Fruit fly (Drosophila melanogaster) whole organism: Measurements from ENCODE around the gene CG4281.

Experiments
- pan ChIP-seq: fragments of >200 bp; optimal IDR thresholded peaks from 2 replicates; lab custom pipeline; 2017
- psq ChIP-seq: fragments of >200 bp; optimal IDR thresholded peaks from 2 replicates; lab custom pipeline; 2017
- usp ChIP-seq: fragments of >200 bp; optimal IDR thresholded peaks from 2 replicates; lab custom pipeline; 2017; ENCODE audit warnings: missing biosample characterization, missing genetic modification characterization, mixed read lengths

dm6 chrX:2069787-2070707, 5.1 kb upstream of the CG4281 start:
- TF ChIP-seq psq (lab: Kevin White, UChicago) (no peak), pan (lab: Kevin White, UChicago) (no peak), usp (GFP tag; lab: Kevin White, UChicago) (no peak)
